Fruit fly (Drosophila melanogaster) whole organism: Measurements from ENCODE around the gene CG13063.

Experiments
- CG8478 ChIP-seq: fragments of >200 bp; optimal IDR thresholded peaks from 2 replicates; lab custom pipeline; 2018; ENCODE audit warnings: inconsistent platforms
- Dll ChIP-seq: fragments of >200 bp; optimal IDR thresholded peaks from 2 replicates; lab custom pipeline; 2017
- EcR ChIP-seq, 2 experiments: fragments of >200 bp; optimal IDR thresholded peaks; 2 replicates each; lab custom pipeline; 2017; ENCODE audit warnings: missing biosample characterization in 2 of 2, missing genetic modification characterization in 2 of 2, missing genetic modification reagents in 2 of 2
- pan ChIP-seq: fragments of >200 bp; optimal IDR thresholded peaks from 2 replicates; lab custom pipeline; 2017
- psq ChIP-seq: fragments of >200 bp; optimal IDR thresholded peaks from 2 replicates; lab custom pipeline; 2017
- usp ChIP-seq: fragments of >200 bp; optimal IDR thresholded peaks from 2 replicates; lab custom pipeline; 2017; ENCODE audit warnings: missing biosample characterization, missing genetic modification characterization, mixed read lengths

dm6 chr3L:16346023-16346422 lies 39.6 kb downstream of the CG13063 start, which contains the start of gene CG33257:
- no peak for TF ChIP-seq pan (lab: Kevin White, UChicago)
- no peak for TF ChIP-seq psq
- TF ChIP-seq usp = no peak
- TF ChIP-seq EcR (GFP tag; optimal IDR thresholded peaks at IDR 0.05; lab: Kevin White, UChicago) = no peak
- no peak for TF ChIP-seq CG8478 (lab: Kevin White, UChicago)
- TF ChIP-seq Dll (lab: Kevin White, UChicago) = no peak
